Worm (Caenorhabditis elegans) whole organism, L4/young adult: ENCODE data around the gene srj-45.

ENCODE experiments used
- W03F9.2 ChIP-seq: fragments of 150-350 bp; optimal IDR thresholded peaks from 2 replicates; lab custom pipeline; 2014; ENCODE audit warnings: missing biosample characterization, missing genetic modification characterization
- him-1 ChIP-seq: sonication (generic microtip); optimal IDR thresholded peaks from 2 replicates; lab custom pipeline; 2016; ENCODE audit warnings: missing genotype, missing genetic modification reagents, missing genetic modification characterization, missing compliant biosample characterization

ce11 chrV:2855473-2855872 is 19.1 kb upstream of the srj-45 start, which contains the start of gene srj-57:
- no peak for TF ChIP-seq him-1 (tag; lab: Kevin White, UChicago)
- no peak for TF ChIP-seq W03F9.2 (tag; lab: Kevin White, UChicago)
